Worm (Caenorhabditis elegans) whole organism, L3 larva: Measurements from ENCODE around the gene C18H7.4.
A peak's percentile ranks its signal among the peaks of the same experiment; 100 is the strongest.

Source experiments
- aly-2 ChIP-seq: fragments of 150-350 bp; optimal IDR thresholded peaks from 2 replicates; lab custom pipeline; 2014; ENCODE audit warnings: missing biosample characterization, missing genetic modification characterization
- ama-1 ChIP-seq: fragments of 150-350 bp; optimal IDR thresholded peaks from 2 replicates; lab custom pipeline; 2018
- ceh-28 ChIP-seq: fragments of 150-350 bp; optimal IDR thresholded peaks from 2 replicates; lab custom pipeline; 2014; ENCODE audit warnings: missing biosample characterization, missing genetic modification reagents, missing genetic modification characterization
- ceh-9 ChIP-seq: sonication (generic microtip); optimal IDR thresholded peaks from 2 replicates; lab custom pipeline; 2018; ENCODE audit warnings: missing biosample characterization, missing genetic modification characterization
- daf-12 ChIP-seq: fragments of 150-350 bp; optimal IDR thresholded peaks from 2 replicates; lab custom pipeline; 2014; ENCODE audit warnings: missing biosample characterization, missing genetic modification reagents, missing genetic modification characterization
- egl-27 ChIP-seq: sonication (generic microtip); optimal IDR thresholded peaks from 4 replicates; lab custom pipeline; 2017; ENCODE audit warnings: missing biosample characterization, missing genetic modification reagents, missing genetic modification characterization
- egl-5 ChIP-seq: fragments of 150-350 bp; optimal IDR thresholded peaks from 2 replicates; lab custom pipeline; 2017; ENCODE audit warnings: missing biosample characterization, missing genetic modification reagents, missing genetic modification characterization, inconsistent platforms
- elt-1 ChIP-seq: fragments of 150-350 bp; optimal IDR thresholded peaks from 2 replicates; lab custom pipeline; 2014; ENCODE audit warnings: missing biosample characterization, missing genetic modification characterization
- elt-3 ChIP-seq, 3 experiments: fragments of 150-350 bp in 1 of 3; sonication (generic microtip) in 2 of 3; optimal IDR thresholded peaks; 2 replicates in 2 of 3; 4 replicates in 1 of 3; lab custom pipeline; 2014 to 2017; ENCODE audit warnings: missing biosample characterization in 3 of 3, missing genetic modification characterization in 3 of 3
- eor-1 ChIP-seq, 2 experiments: fragments of 150-350 bp; optimal IDR thresholded peaks; 2 replicates each; lab custom pipeline; 2014 to 2018; ENCODE audit warnings: missing biosample characterization in 2 of 2, missing genetic modification characterization in 2 of 2
- fkh-10 ChIP-seq: sonication (generic microtip); optimal IDR thresholded peaks from 2 replicates; lab custom pipeline; 2017; ENCODE audit warnings: missing biosample characterization, missing genetic modification reagents, missing genetic modification characterization
- fkh-2 ChIP-seq: fragments of 150-350 bp; optimal IDR thresholded peaks from 2 replicates; lab custom pipeline; 2014; ENCODE audit warnings: missing biosample characterization, missing genetic modification reagents, missing genetic modification characterization
- hmg-11 ChIP-seq: sonication (generic microtip); optimal IDR thresholded peaks from 2 replicates; lab custom pipeline; 2016; ENCODE audit warnings: missing genetic modification characterization, missing compliant biosample characterization
- jun-1 ChIP-seq: fragments of 150-350 bp; optimal IDR thresholded peaks from 2 replicates; lab custom pipeline; 2014; ENCODE audit warnings: missing biosample characterization, missing genetic modification reagents, missing genetic modification characterization
- lin-15B ChIP-seq: fragments of 150-350 bp; optimal IDR thresholded peaks from 2 replicates; lab custom pipeline; 2014; ENCODE audit warnings: missing biosample characterization, missing genetic modification characterization
- lsy-12 ChIP-seq: sonication (generic microtip); optimal IDR thresholded peaks from 2 replicates; lab custom pipeline; 2016; ENCODE audit warnings: mild to moderate bottlenecking, missing genetic modification characterization, missing compliant biosample characterization
- mml-1 ChIP-seq: fragments of 150-350 bp; sonication (generic microtip); optimal IDR thresholded peaks from 3 replicates; lab custom pipeline; 2014; ENCODE audit warnings: missing biosample characterization, missing genetic modification characterization
- nfya-1 ChIP-seq: sonication (generic microtip); optimal IDR thresholded peaks from 2 replicates; lab custom pipeline; 2017; ENCODE audit warnings: missing genetic modification characterization, mild to moderate bottlenecking, missing compliant biosample characterization, antibody characterized with exemption, moderate library complexity; ENCODE audit not compliant: insufficient read depth
- nhr-12 ChIP-seq: fragments of 150-350 bp; optimal IDR thresholded peaks from 2 replicates; lab custom pipeline; 2014; ENCODE audit warnings: missing biosample characterization, missing genetic modification characterization
- nhr-23 ChIP-seq: fragments of 150-350 bp; optimal IDR thresholded peaks from 2 replicates; lab custom pipeline; 2014; ENCODE audit warnings: missing biosample characterization, missing genetic modification reagents, missing genetic modification characterization
- nhr-28 ChIP-seq: fragments of 150-350 bp; optimal IDR thresholded peaks from 2 replicates; lab custom pipeline; 2014; ENCODE audit warnings: missing biosample characterization, missing genetic modification characterization
- nhr-43 ChIP-seq: sonication (generic microtip); optimal IDR thresholded peaks from 2 replicates; lab custom pipeline; 2016; ENCODE audit warnings: mild to moderate bottlenecking, missing genetic modification characterization, missing compliant biosample characterization; ENCODE audit not compliant: poor library complexity, severe bottlenecking
- nhr-67 ChIP-seq: fragments of 150-350 bp; optimal IDR thresholded peaks from 2 replicates; lab custom pipeline; 2014; ENCODE audit warnings: missing biosample characterization, missing genetic modification characterization
- nhr-76 ChIP-seq: fragments of 150-350 bp; sonication (generic microtip); optimal IDR thresholded peaks from 5 replicates; lab custom pipeline; 2014; ENCODE audit warnings: missing biosample characterization, missing genetic modification characterization
- nhr-77 ChIP-seq: fragments of 150-350 bp; optimal IDR thresholded peaks from 2 replicates; lab custom pipeline; 2014; ENCODE audit warnings: missing biosample characterization, missing genetic modification characterization
- pha-4 ChIP-seq: fragments of 150-350 bp; optimal IDR thresholded peaks from 2 replicates; lab custom pipeline; 2014; ENCODE audit warnings: missing biosample characterization, missing genetic modification reagents, missing genetic modification characterization
- skn-1 ChIP-seq: fragments of 150-350 bp; optimal IDR thresholded peaks from 2 replicates; lab custom pipeline; 2014; ENCODE audit warnings: missing biosample characterization, missing genetic modification characterization
- snpc-4 ChIP-seq: fragments of 150-350 bp; optimal IDR thresholded peaks from 2 replicates; lab custom pipeline; 2014; ENCODE audit warnings: missing biosample characterization, missing genetic modification characterization
- tbx-2 ChIP-seq: sonication (generic microtip); optimal IDR thresholded peaks from 2 replicates; lab custom pipeline; 2016; ENCODE audit warnings: mild to moderate bottlenecking, missing genetic modification characterization, missing compliant biosample characterization
- unc-39 ChIP-seq: sonication (generic microtip); optimal IDR thresholded peaks from 4 replicates; lab custom pipeline; 2017; ENCODE audit warnings: missing biosample characterization, missing genetic modification characterization
- unc-62 ChIP-seq: fragments of 150-350 bp; sonication (generic microtip); optimal IDR thresholded peaks from 4 replicates; lab custom pipeline; 2014; ENCODE audit warnings: missing biosample characterization, missing genetic modification reagents, missing genetic modification characterization
- zag-1 ChIP-seq: fragments of 150-350 bp; optimal IDR thresholded peaks from 2 replicates; lab custom pipeline; 2014; ENCODE audit warnings: missing biosample characterization, missing genetic modification characterization
- ztf-4 ChIP-seq: fragments of 150-350 bp; optimal IDR thresholded peaks from 2 replicates; lab custom pipeline; 2014; ENCODE audit warnings: missing biosample characterization, missing genetic modification characterization

The C18H7.4 gene

DNA sequence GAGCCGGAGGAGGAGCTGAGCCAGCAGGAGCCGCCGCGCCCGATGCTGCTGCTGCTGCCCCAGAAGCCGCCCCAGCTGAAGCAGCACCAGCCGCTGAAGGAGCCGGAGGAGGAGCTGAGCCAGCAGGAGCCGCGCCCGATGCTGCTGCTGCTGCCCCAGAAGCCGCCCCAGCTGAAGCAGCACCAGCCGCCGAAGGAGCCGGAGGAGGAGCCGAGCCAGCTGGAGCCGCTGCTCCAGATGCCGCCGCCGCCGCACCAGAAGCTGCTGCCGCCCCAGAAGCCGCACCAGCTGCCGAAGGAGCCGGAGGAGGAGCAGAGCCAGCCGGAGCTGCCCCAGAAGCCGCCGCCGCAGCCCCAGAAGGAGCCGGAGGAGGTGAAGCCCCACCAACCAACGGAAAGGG lies 12.3 kb downstream of the C18H7.4 start:
- TF ChIP-seq nhr-12 (tag; lab: Kevin White, UChicago) (no peak), nhr-23 (tag; lab: Kevin White, UChicago) (no peak)
- TF ChIP-seq, all 47 proteins: peak for 0

DNA sequence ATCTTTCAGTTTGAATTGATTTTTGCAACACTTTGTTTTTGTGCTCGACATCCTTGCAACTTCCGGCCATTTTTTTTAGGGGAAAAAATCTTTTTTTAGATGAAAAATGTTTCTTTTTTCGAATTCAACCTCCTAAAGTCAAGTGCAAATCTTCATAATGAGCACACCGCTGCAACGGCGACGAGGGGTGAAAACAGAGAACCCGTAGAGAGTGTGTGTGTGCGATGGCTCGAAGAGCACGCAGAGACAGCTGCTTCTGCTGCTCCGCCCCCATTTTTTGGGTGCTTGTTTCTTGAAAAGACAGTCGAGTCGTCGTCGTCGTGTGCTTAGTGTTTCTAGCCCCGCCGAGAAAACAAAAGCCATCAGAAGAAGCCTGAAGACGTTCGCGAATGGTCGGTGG lies 12.9 kb downstream of the C18H7.4 start, which contains the start of gene inx-18:
Gene inx-18 (plus strand): TSS at position 301 of the 400 bp plus-strand sequence.
- TF ChIP-seq nhr-67, result no peak
- TF ChIP-seq ceh-28, result no peak
- TF ChIP-seq nhr-12 (tag; lab: Kevin White, UChicago), result no peak
- TF ChIP-seq mml-1 (tag; lab: Kevin White, UChicago), result no peak
- TF ChIP-seq elt-1 (tag; lab: Kevin White, UChicago), result no peak
- no peak for TF ChIP-seq nhr-76 (tag; lab: Kevin White, UChicago)
- TF ChIP-seq fkh-2 (tag; lab: Kevin White, UChicago), result no peak
- TF ChIP-seq egl-5 (tag; lab: Kevin White, UChicago), result no peak
- no peak for TF ChIP-seq nfya-1 (tag; lab: Kevin White, UChicago)
- TF ChIP-seq ceh-9 (tag; lab: Kevin White, UChicago), result no peak
- no peak for TF ChIP-seq hmg-11 (tag; lab: Kevin White, UChicago)
- no peak for TF ChIP-seq fkh-10
- TF ChIP-seq egl-27 (tag; lab: Kevin White, UChicago), result no peak
- no peak for TF ChIP-seq zag-1 (tag; lab: Kevin White, UChicago)
- no peak for TF ChIP-seq skn-1 (tag; lab: Kevin White, UChicago)
- TF ChIP-seq nhr-43 (tag; lab: Kevin White, UChicago), result no peak
- TF ChIP-seq lin-15B (tag; lab: Kevin White, UChicago), result no peak
- no peak for TF ChIP-seq elt-3 (tag; optimal IDR thresholded peaks at IDR 0.05; lab: Kevin White, UChicago)

ce11 chrIV:607628-608027 lies 14.5 kb downstream of the C18H7.4 start:
- TF ChIP-seq snpc-4 (tag; lab: Kevin White, UChicago) (no peak), nfya-1 (tag; lab: Kevin White, UChicago) (peak; percentile 2), eor-1 (tag; optimal IDR thresholded peaks at IDR 0.05; lab: Kevin White, UChicago) (no peak), fkh-2 (tag; lab: Kevin White, UChicago) (no peak), ama-1 (lab: Kevin White, UChicago) (no peak)

DNA sequence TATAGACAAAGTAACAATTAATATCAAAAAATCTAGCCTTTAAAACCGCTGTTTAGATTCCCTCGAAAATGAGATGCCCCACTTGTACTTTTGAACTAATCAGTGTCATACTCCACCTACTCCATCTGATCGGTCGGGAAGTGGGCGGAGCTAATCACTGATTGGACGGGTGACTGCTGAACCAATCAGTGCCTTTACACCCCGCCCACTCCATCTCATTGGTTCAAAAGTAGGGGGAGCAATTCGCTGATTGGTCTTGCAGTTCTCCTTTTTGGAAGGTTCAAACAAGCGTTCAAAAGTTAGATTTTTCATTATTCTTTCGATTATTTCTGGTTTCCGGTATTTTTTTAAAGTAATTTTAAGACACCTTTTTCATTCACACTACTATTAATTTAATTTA lies 20.0 kb downstream of the C18H7.4 start:
- TF ChIP-seq ztf-4 (tag; lab: Kevin White, UChicago) (no peak), lin-15B (tag; lab: Kevin White, UChicago) (no peak), fkh-10 (no peak), nfya-1 (tag; lab: Kevin White, UChicago) (peak; percentile 96), nhr-23 (tag; lab: Kevin White, UChicago) (no peak), nhr-28 (tag; lab: Kevin White, UChicago) (no peak), nhr-77 (no peak)

ce11 chrIV:615244-615643 lies 22.1 kb downstream of the C18H7.4 start, which contains the start of gene C18H7.1:
Gene C18H7.1 (plus strand): TSS chrIV:615544.
- TF ChIP-seq unc-39, result no peak
- TF ChIP-seq ceh-28, result no peak
- TF ChIP-seq jun-1 (tag; lab: Kevin White, UChicago), result no peak
- TF ChIP-seq tbx-2 (tag; lab: Kevin White, UChicago), result no peak
- no peak for TF ChIP-seq unc-62 (GFP tag; lab: Kevin White, UChicago)
- no peak for TF ChIP-seq daf-12 (tag; lab: Kevin White, UChicago)
- TF ChIP-seq eor-1 (tag; optimal IDR thresholded peaks at IDR 0.05; lab: Kevin White, UChicago), result no peak
- TF ChIP-seq elt-1 (tag; lab: Kevin White, UChicago), result no peak
- TF ChIP-seq lsy-12 (tag; lab: Kevin White, UChicago), result no peak
- no peak for TF ChIP-seq snpc-4 (tag; lab: Kevin White, UChicago)
- no peak for TF ChIP-seq pha-4 (tag; lab: Kevin White, UChicago)
- no peak for TF ChIP-seq aly-2 (tag; lab: Kevin White, UChicago)
- no peak for TF ChIP-seq nhr-28 (tag; lab: Kevin White, UChicago)
- no peak for TF ChIP-seq skn-1 (tag; lab: Kevin White, UChicago)
- TF ChIP-seq fkh-10, result no peak
